Fruit fly (Drosophila melanogaster) whole organism, embryonic: ENCODE results near the gene Tob.

Experiments
- Aef1 ChIP-seq: fragments of 200-800 bp; sonication (Bioruptor generic); IDR thresholded peaks from 3 replicates; pipeline ENCODE4 v1.3.6; 2022; ENCODE audit warnings: missing biosample characterization, missing genetic modification characterization
- B-H1 ChIP-seq: fragments of 200-800 bp; sonication (Bioruptor generic); IDR thresholded peaks from 3 replicates; pipeline ENCODE4 v1.3.6; 2022; ENCODE audit warnings: missing biosample characterization, missing genetic modification characterization
- CG10959 ChIP-seq: fragments of 200-800 bp; sonication (Bioruptor generic); IDR thresholded peaks from 2 replicates; pipeline ENCODE4 v1.3.6; 2022; ENCODE audit warnings: missing biosample characterization, missing genetic modification characterization
- CG11560 ChIP-seq: fragments of 200-800 bp; sonication (Bioruptor generic); IDR thresholded peaks from 3 replicates; pipeline ENCODE4 v1.3.6; 2022; ENCODE audit warnings: missing biosample characterization, missing genetic modification characterization
- CG11695 ChIP-seq: fragments of 200-800 bp; sonication (Bioruptor generic); IDR thresholded peaks from 3 replicates; pipeline ENCODE4 v1.3.6; 2022; ENCODE audit warnings: missing biosample characterization, missing genetic modification characterization
- CG12071 ChIP-seq: fragments of 200-800 bp; sonication (Bioruptor generic); optimal IDR thresholded peaks from 3 replicates; lab custom pipeline; 2018; ENCODE audit warnings: missing biosample characterization, mild to moderate bottlenecking, missing genetic modification characterization
- CG15696 ChIP-seq: fragments of 200-800 bp; sonication (Bioruptor generic); optimal IDR thresholded peaks from 2 replicates; lab custom pipeline; 2019; ENCODE audit warnings: missing biosample characterization, mild to moderate bottlenecking, missing genetic modification characterization, moderate library complexity
- CG18011 ChIP-seq: fragments of 200-800 bp; sonication (Bioruptor generic); optimal IDR thresholded peaks from 2 replicates; lab custom pipeline; 2017; ENCODE audit warnings: missing biosample characterization, missing genetic modification characterization, mild to moderate bottlenecking, moderate library complexity, missing genotype
- CG34422 ChIP-seq: fragments of 200-800 bp; sonication (Bioruptor generic); IDR thresholded peaks from 3 replicates; pipeline ENCODE4 v1.3.6; 2022; ENCODE audit warnings: missing biosample characterization, missing genetic modification characterization
- CG4404 ChIP-seq: fragments of 200-800 bp; sonication (Bioruptor generic); IDR thresholded peaks from 2 replicates; pipeline ENCODE4 v1.3.6; 2022; ENCODE audit warnings: missing biosample characterization, missing genetic modification characterization
- CG6689 ChIP-seq: fragments of 200-800 bp; sonication (Bioruptor generic); IDR thresholded peaks from 2 replicates; pipeline ENCODE4 v1.3.6; 2022; ENCODE audit warnings: missing biosample characterization, missing genetic modification characterization
- CG7786 ChIP-seq: fragments of 200-800 bp; sonication (Bioruptor generic); optimal IDR thresholded peaks from 2 replicates; lab custom pipeline; 2016; ENCODE audit warnings: missing biosample characterization, missing genetic modification characterization
- CG7963 ChIP-seq: fragments of 200-800 bp; sonication (Bioruptor generic); IDR thresholded peaks from 3 replicates; pipeline ENCODE4 v1.3.6; 2022; ENCODE audit warnings: missing biosample characterization, missing genetic modification characterization; ENCODE audit not compliant: partially characterized antibody
- CG8281 ChIP-seq: fragments of 200-800 bp; sonication (Bioruptor generic); optimal IDR thresholded peaks from 2 replicates; lab custom pipeline; 2018; ENCODE audit warnings: missing biosample characterization, mild to moderate bottlenecking, missing genetic modification characterization, moderate library complexity
- CG9817 ChIP-seq: fragments of 200-800 bp; sonication (Bioruptor generic); optimal IDR thresholded peaks from 2 replicates; lab custom pipeline; 2018; ENCODE audit warnings: missing biosample characterization, mild to moderate bottlenecking, missing genetic modification characterization, moderate library complexity
- Chrac-16 ChIP-seq: fragments of 200-800 bp; sonication (Bioruptor generic); optimal IDR thresholded peaks from 3 replicates; lab custom pipeline; 2016; ENCODE audit warnings: missing biosample characterization, missing genetic modification characterization
- CkIIα-i1 ChIP-seq: fragments of 200-800 bp; sonication (Bioruptor generic); IDR thresholded peaks from 2 replicates; pipeline ENCODE4 v1.3.6; 2022; ENCODE audit warnings: missing biosample characterization, missing genetic modification characterization
- CoRest ChIP-seq: fragments of 200-800 bp; sonication (Bioruptor generic); optimal IDR thresholded peaks from 3 replicates; lab custom pipeline; 2018; ENCODE audit warnings: missing biosample characterization, mild to moderate bottlenecking, missing genetic modification characterization, moderate library complexity
- Drgx ChIP-seq: fragments of 200-800 bp; sonication (Bioruptor generic); IDR thresholded peaks from 2 replicates; pipeline ENCODE4 v1.3.6; 2022; ENCODE audit warnings: missing biosample characterization, missing genetic modification characterization
- HLH54F ChIP-seq: fragments of 200-800 bp; sonication (Bioruptor generic); optimal IDR thresholded peaks from 3 replicates; lab custom pipeline; 2016; ENCODE audit warnings: missing biosample characterization, missing genetic modification characterization
- Kr ChIP-seq: fragments of 200-800 bp; sonication (Bioruptor generic); optimal IDR thresholded peaks from 2 replicates; lab custom pipeline; 2017; ENCODE audit warnings: missing biosample characterization, mild to moderate bottlenecking, missing genetic modification characterization
- Lhr ChIP-seq: fragments of 200-800 bp; sonication (Bioruptor generic); optimal IDR thresholded peaks from 3 replicates; lab custom pipeline; 2017; ENCODE audit warnings: mild to moderate bottlenecking, missing biosample characterization, missing genetic modification reagents, missing genetic modification characterization
- Opbp ChIP-seq: fragments of 200-800 bp; sonication (Bioruptor generic); IDR thresholded peaks from 3 replicates; pipeline ENCODE4 v1.3.6; 2022; ENCODE audit warnings: missing biosample characterization, missing genetic modification characterization; ENCODE audit not compliant: partially characterized antibody
- Rfx ChIP-seq: fragments of 200-800 bp; sonication (Bioruptor generic); IDR thresholded peaks from 2 replicates; pipeline ENCODE4 v1.3.6; 2022; ENCODE audit warnings: missing biosample characterization, missing genetic modification characterization
- Taf1 ChIP-seq: fragments of 200-800 bp; sonication (Bioruptor generic); IDR thresholded peaks from 2 replicates; pipeline ENCODE4 v1.3.6; 2022; ENCODE audit warnings: missing biosample characterization, missing genetic modification characterization
- amos ChIP-seq: fragments of 200-800 bp; sonication (Bioruptor generic); IDR thresholded peaks from 2 replicates; pipeline ENCODE4 v1.3.6; 2022; ENCODE audit warnings: missing biosample characterization, missing genetic modification characterization; ENCODE audit not compliant: partially characterized antibody
- bcd ChIP-seq: fragments of 200-800 bp; sonication (Bioruptor generic); optimal IDR thresholded peaks from 2 replicates; lab custom pipeline; 2017; ENCODE audit warnings: missing biosample characterization, mild to moderate bottlenecking, missing genetic modification characterization
- chinmo ChIP-seq: fragments of 200-800 bp; sonication (Bioruptor generic); IDR thresholded peaks from 4 replicates; pipeline ENCODE4 v1.3.6; 2022; ENCODE audit warnings: missing biosample characterization, missing genetic modification characterization; ENCODE audit not compliant: partially characterized antibody
- dati ChIP-seq: fragments of 200-800 bp; sonication (Bioruptor generic); IDR thresholded peaks from 2 replicates; pipeline ENCODE4 v1.3.6; 2022; ENCODE audit warnings: missing biosample characterization, missing genetic modification characterization
- disco-r ChIP-seq: fragments of 200-800 bp; sonication (Bioruptor generic); optimal IDR thresholded peaks from 2 replicates; lab custom pipeline; 2016; ENCODE audit warnings: missing biosample characterization, missing genetic modification characterization
- emc ChIP-seq: fragments of 200-800 bp; sonication (Bioruptor generic); optimal IDR thresholded peaks from 2 replicates; lab custom pipeline; 2016; ENCODE audit warnings: missing biosample characterization, missing genetic modification characterization
- ewg ChIP-seq: fragments of 200-800 bp; sonication (Bioruptor generic); optimal IDR thresholded peaks from 3 replicates; lab custom pipeline; 2017; ENCODE audit warnings: mild to moderate bottlenecking, missing biosample characterization, missing genetic modification reagents, missing genetic modification characterization
- fd102C ChIP-seq: fragments of 200-800 bp; sonication (Bioruptor generic); optimal IDR thresholded peaks from 2 replicates; lab custom pipeline; 2018; ENCODE audit warnings: missing biosample characterization, mild to moderate bottlenecking, missing genetic modification characterization, moderate library complexity
- gro ChIP-seq: fragments of 200-800 bp; sonication (Bioruptor generic); optimal IDR thresholded peaks from 2 replicates; lab custom pipeline; 2016; ENCODE audit warnings: missing biosample characterization, missing genetic modification characterization
- her ChIP-seq: fragments of 200-800 bp; sonication (Bioruptor generic); optimal IDR thresholded peaks from 2 replicates; lab custom pipeline; 2016; ENCODE audit warnings: missing biosample characterization, missing genetic modification characterization
- klu ChIP-seq: fragments of 200-800 bp; sonication (Bioruptor generic); IDR thresholded peaks from 2 replicates; pipeline ENCODE4 v1.3.6; 2022; ENCODE audit warnings: missing biosample characterization, missing genetic modification characterization
- lilli ChIP-seq: fragments of 200-800 bp; sonication (Bioruptor generic); optimal IDR thresholded peaks from 3 replicates; lab custom pipeline; 2016; ENCODE audit warnings: missing biosample characterization, missing genetic modification characterization
- lola ChIP-seq, 3 experiments: fragments of >200 bp in 2 of 3; fragments of 200-800 bp in 1 of 3; sonication (Bioruptor generic) in 1 of 3; optimal IDR thresholded peaks; 2 replicates each; lab custom pipeline; 2017 to 2019; ENCODE audit warnings: missing biosample characterization in 3 of 3, missing genetic modification characterization in 3 of 3, mild to moderate bottlenecking in 1 of 3, moderate library complexity in 1 of 3
- pan ChIP-seq, 4 experiments: fragments of >200 bp in 3 of 4; fragments of 200-800 bp in 1 of 4; sonication (Bioruptor generic) in 1 of 4; optimal IDR thresholded peaks in 3 of 4; IDR thresholded peaks in 1 of 4; 2 replicates each; pipeline versions ENCODE4 v1.3.6 to Lab custom; 2017 to 2022; ENCODE audit warnings: missing biosample characterization in 2 of 4, missing genetic modification characterization in 2 of 4, mixed read lengths in 1 of 4
- pho ChIP-seq: fragments of 200-800 bp; sonication (Bioruptor generic); optimal IDR thresholded peaks from 2 replicates; lab custom pipeline; 2016; ENCODE audit warnings: missing biosample characterization, missing genetic modification characterization
- row ChIP-seq: fragments of 200-800 bp; sonication (Bioruptor generic); IDR thresholded peaks from 3 replicates; pipeline ENCODE4 v1.3.6; 2022; ENCODE audit warnings: missing biosample characterization, missing genetic modification characterization
- slbo ChIP-seq: fragments of 200-800 bp; sonication (Bioruptor generic); IDR thresholded peaks from 2 replicates; pipeline ENCODE4 v1.3.6; 2022; ENCODE audit warnings: missing biosample characterization, missing genetic modification characterization
- slp2 ChIP-seq: fragments of 200-800 bp; sonication (Bioruptor generic); optimal IDR thresholded peaks from 2 replicates; lab custom pipeline; 2016; ENCODE audit warnings: missing biosample characterization, missing genetic modification characterization
- sug ChIP-seq: fragments of 200-800 bp; optimal IDR thresholded peaks from 2 replicates; lab custom pipeline; 2019; ENCODE audit warnings: missing biosample characterization, mild to moderate bottlenecking, missing genetic modification characterization, moderate library complexity
- tap ChIP-seq: fragments of 200-800 bp; optimal IDR thresholded peaks from 3 replicates; lab custom pipeline; 2019; ENCODE audit warnings: missing biosample characterization, mild to moderate bottlenecking, missing genetic modification characterization, moderate library complexity
- tin ChIP-seq: fragments of 200-800 bp; sonication (Bioruptor generic); optimal IDR thresholded peaks from 3 replicates; lab custom pipeline; 2016; ENCODE audit warnings: missing biosample characterization, missing genetic modification characterization
- toy ChIP-seq: fragments of 200-800 bp; sonication (Bioruptor generic); IDR thresholded peaks from 2 replicates; pipeline ENCODE4 v1.3.6; 2022; ENCODE audit warnings: missing biosample characterization, missing genetic modification characterization
- unpg ChIP-seq: fragments of 200-800 bp; sonication (Bioruptor generic); optimal IDR thresholded peaks from 3 replicates; lab custom pipeline; 2018; ENCODE audit warnings: missing biosample characterization, mild to moderate bottlenecking, missing genetic modification characterization, moderate library complexity
- vfl ChIP-seq: fragments of 200-800 bp; sonication (Bioruptor generic); optimal IDR thresholded peaks from 2 replicates; lab custom pipeline; 2016; ENCODE audit warnings: missing biosample characterization, missing genetic modification characterization

Tob gene

dm6 chrX:16102338-16103218 lies 11.3 kb upstream of the Tob start (continued):
- TF ChIP-seq slbo (GFP tag; lab: Robert Waterston, UW): peak; percentile 63
- peak; percentile 34 for TF ChIP-seq sug (tag; lab: Kevin White, UChicago)
- TF ChIP-seq toy (GFP tag; lab: Robert Waterston, UW): no peak
- no peak for TF ChIP-seq Opbp (GFP tag; lab: Robert Waterston, UW)
- TF ChIP-seq vfl (GFP tag; lab: Kevin White, UChicago): no peak
- no peak for TF ChIP-seq Taf1 (GFP tag; lab: Robert Waterston, UW)
- TF ChIP-seq CG7963 (GFP tag; lab: Robert Waterston, UW): no peak
- peak; percentile 28 for TF ChIP-seq bcd
- no peak for TF ChIP-seq ewg
- TF ChIP-seq pho (GFP tag; lab: Kevin White, UChicago): peak; percentile 0
- TF ChIP-seq disco-r (GFP tag; lab: Kevin White, UChicago): no peak
- TF ChIP-seq CG9817 (tag; lab: Kevin White, UChicago): peak; percentile 15
- TF ChIP-seq CG11560 (tag; lab: Robert Waterston, UW): no peak
- peak; percentile 66 for TF ChIP-seq row (GFP tag; lab: Robert Waterston, UW)
- TF ChIP-seq dati (GFP tag; lab: Robert Waterston, UW): no peak
- TF ChIP-seq Chrac-16: peak; percentile 14
- no peak for TF ChIP-seq emc (GFP tag; lab: Kevin White, UChicago)
- TF ChIP-seq Kr: no peak
- peak; percentile 28 for TF ChIP-seq gro (GFP tag; lab: Kevin White, UChicago)
- no peak for TF ChIP-seq klu (GFP tag; lab: Robert Waterston, UW)
- TF ChIP-seq CG6689 (GFP tag; lab: Robert Waterston, UW): no peak
- peak; percentile 17 for TF ChIP-seq CoRest (tag; lab: Kevin White, UChicago)
- no peak for TF ChIP-seq Lhr (GFP tag; lab: Kevin White, UChicago)
- TF ChIP-seq pan (optimal IDR thresholded peaks at IDR 0.05; lab: Kevin White, UChicago): no peak
- TF ChIP-seq pan (GFP tag; optimal IDR thresholded peaks at IDR 0.05 in 1 of 2, IDR thresholded peaks at IDR 0.05 in 1 of 2): peak in 1 of 2 experiments; percentile 35
- TF ChIP-seq Aef1 (GFP tag; lab: Robert Waterston, UW): peak; percentile 41; the same call in 2 of the 3 replicates
- no peak for TF ChIP-seq HLH54F (GFP tag; lab: Kevin White, UChicago)
- 0 out of 3 replicates have a peak, but pooled peaks have one; percentile 17 for TF ChIP-seq CG11695 (GFP tag; lab: Robert Waterston, UW)
- TF ChIP-seq CG15696: no peak
- TF ChIP-seq Drgx (GFP tag; lab: Robert Waterston, UW): no peak
- no peak for TF ChIP-seq fd102C (GFP tag; lab: Kevin White, UChicago)
- no peak for TF ChIP-seq slp2
- no peak for TF ChIP-seq CkIIα-i1 (GFP tag; lab: Robert Waterston, UW)
- no peak for TF ChIP-seq lola (GFP tag; optimal IDR thresholded peaks at IDR 0.05; lab: Kevin White, UChicago)
- TF ChIP-seq her (GFP tag; lab: Kevin White, UChicago): no peak
- TF ChIP-seq CG18011: no peak
- no peak for TF ChIP-seq CG10959 (GFP tag; lab: Robert Waterston, UW)
- no peak for TF ChIP-seq chinmo
- no peak for TF ChIP-seq amos (GFP tag; lab: Robert Waterston, UW)
- peak; percentile 56 for TF ChIP-seq lilli
- peak; percentile 41 for TF ChIP-seq CG7786 (GFP tag; lab: Kevin White, UChicago)
- TF ChIP-seq tap (tag; lab: Kevin White, UChicago): no peak
- TF ChIP-seq CG8281 (tag; lab: Kevin White, UChicago): no peak
- no peak for TF ChIP-seq B-H1 (GFP tag; lab: Robert Waterston, UW)
- TF ChIP-seq Rfx: peak; percentile 57; the same call in 1 of the 2 replicates
- no peak for TF ChIP-seq CG4404 (GFP tag; lab: Robert Waterston, UW)
- peak; percentile 16 for TF ChIP-seq unpg (GFP tag; lab: Kevin White, UChicago)
- TF ChIP-seq CG12071 (GFP tag; lab: Kevin White, UChicago): no peak
- TF ChIP-seq CG34422 (GFP tag; lab: Robert Waterston, UW): no peak
- no peak for TF ChIP-seq tin (GFP tag; lab: Kevin White, UChicago)
